Worm (Caenorhabditis elegans): Measurements from ENCODE around the gene F18C5.10.

F18C5.10 gene

DNA sequence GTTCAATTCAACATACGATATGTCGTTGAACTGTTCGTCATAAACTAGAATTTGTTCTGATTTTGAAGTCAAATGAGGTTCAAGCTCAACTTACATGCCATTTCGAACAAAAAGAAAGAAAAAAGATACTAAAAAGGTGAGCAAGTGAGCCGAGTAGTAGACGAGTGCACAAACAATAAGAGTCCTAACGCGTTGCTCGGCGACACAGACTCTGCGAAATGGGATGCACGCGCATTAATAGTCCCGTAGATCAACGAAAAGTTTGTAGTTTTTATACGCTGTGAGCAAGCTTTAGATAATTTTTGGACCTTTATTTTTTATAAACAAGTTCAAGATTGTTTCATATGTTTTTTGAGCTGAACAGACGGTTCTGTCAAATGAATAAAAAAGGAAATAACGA is 32.6 kb downstream of the F18C5.10 start, which contains the start of gene C56E6.4:
Gene C56E6.4 (minus strand): TSS at position 101 of the 400 bp plus-strand sequence.
- TF ChIP-seq flt-1 (GFP tag; IDR thresholded peaks at IDR 0.05) = no peak
- TF ChIP-seq cog-1 (tag; optimal IDR thresholded peaks at IDR 0.05) = no peak
- TF ChIP-seq ztf-23 (GFP tag; IDR thresholded peaks at IDR 0.05) = no peak
- no peak for TF ChIP-seq tab-1 (GFP tag; IDR thresholded peaks at IDR 0.05)
- no peak for TF ChIP-seq ztf-29 (GFP tag; IDR thresholded peaks at IDR 0.05)
- no peak for TF ChIP-seq med-1 (GFP tag; optimal IDR thresholded peaks at IDR 0.05; ENCODE audit: insufficient read depth)
- no peak for TF ChIP-seq klf-2 (GFP tag; conservative IDR thresholded peaks at IDR 0.05)
- no peak for TF ChIP-seq ref-1 (GFP tag; conservative IDR thresholded peaks at IDR 0.05)
- no peak for TF ChIP-seq T22C8.4 (GFP tag; IDR thresholded peaks at IDR 0.05)

- TF ChIP-seq klf-2 (GFP tag; conservative IDR thresholded peaks at IDR 0.05) (no peak), tab-1 (GFP tag; IDR thresholded peaks at IDR 0.05) (no peak), ztf-23 (GFP tag; IDR thresholded peaks at IDR 0.05) (no peak)
Measured at ce11 chrII:6526136-6526684, 35.0 kb downstream of the F18C5.10 start.

DNA sequence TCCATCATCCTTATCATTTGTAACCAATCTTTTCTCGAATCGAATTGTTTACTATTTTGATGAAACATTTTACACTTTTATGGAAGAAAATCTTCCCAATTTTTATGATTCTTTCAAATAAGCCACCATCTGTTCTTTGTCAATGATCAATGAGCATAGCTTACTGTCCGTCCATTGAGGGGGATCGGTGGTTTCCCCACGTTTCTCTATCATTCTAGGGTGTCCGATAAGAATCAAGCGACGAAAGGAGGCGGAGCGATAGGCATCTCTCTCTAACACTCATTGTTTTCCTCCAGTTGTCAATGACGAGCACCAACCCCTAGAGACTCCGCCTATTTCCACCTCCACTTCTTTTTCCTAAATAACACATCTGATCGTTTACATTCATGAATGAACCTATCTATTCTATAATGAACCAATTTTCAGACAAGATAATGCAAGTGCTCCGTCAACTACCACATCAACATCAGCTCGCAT is 36.7 kb downstream of the F18C5.10 start, which contains the start of gene C56E6.2:
Gene C56E6.2 (plus strand): TSS at position 427 of the 477 bp plus-strand sequence.
- TF ChIP-seq flt-1 (GFP tag; IDR thresholded peaks at IDR 0.05) (no peak), cog-1 (tag; optimal IDR thresholded peaks at IDR 0.05) (no peak), T22C8.4 (GFP tag; IDR thresholded peaks at IDR 0.05) (no peak)

DNA sequence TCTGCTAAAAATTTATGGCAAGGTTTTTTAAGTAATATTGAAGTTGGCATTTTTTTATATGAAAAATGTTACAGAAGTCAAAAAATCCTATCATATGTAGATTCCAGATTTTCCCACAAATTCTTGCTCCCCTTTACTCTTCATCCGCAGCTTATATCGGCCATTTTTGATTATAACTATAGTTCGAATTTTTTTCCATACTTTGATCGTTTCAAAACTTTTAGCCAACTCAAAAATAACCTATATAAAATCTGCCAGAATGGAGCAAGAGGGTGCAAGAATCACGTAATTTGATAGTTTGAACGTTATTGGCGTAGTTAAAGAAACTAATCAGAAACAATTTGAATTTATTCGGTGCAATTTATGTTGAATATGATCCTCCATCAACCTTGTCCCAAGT is 37.3 kb downstream of the F18C5.10 start:
- no peak for TF ChIP-seq klf-2 (GFP tag; conservative IDR thresholded peaks at IDR 0.05)
- no peak for TF ChIP-seq med-1 (GFP tag; optimal IDR thresholded peaks at IDR 0.05; ENCODE audit: insufficient read depth)
- no peak for TF ChIP-seq ztf-29 (GFP tag; IDR thresholded peaks at IDR 0.05)
- no peak for TF ChIP-seq cog-1 (tag; optimal IDR thresholded peaks at IDR 0.05)
- no peak for TF ChIP-seq flt-1 (GFP tag; IDR thresholded peaks at IDR 0.05)
- no peak for TF ChIP-seq ztf-23 (GFP tag; IDR thresholded peaks at IDR 0.05)
- TF ChIP-seq ref-1 (GFP tag; conservative IDR thresholded peaks at IDR 0.05) = no peak
- TF ChIP-seq T22C8.4 (GFP tag; IDR thresholded peaks at IDR 0.05) = no peak
- TF ChIP-seq tab-1 (GFP tag; IDR thresholded peaks at IDR 0.05) = no peak

DNA sequence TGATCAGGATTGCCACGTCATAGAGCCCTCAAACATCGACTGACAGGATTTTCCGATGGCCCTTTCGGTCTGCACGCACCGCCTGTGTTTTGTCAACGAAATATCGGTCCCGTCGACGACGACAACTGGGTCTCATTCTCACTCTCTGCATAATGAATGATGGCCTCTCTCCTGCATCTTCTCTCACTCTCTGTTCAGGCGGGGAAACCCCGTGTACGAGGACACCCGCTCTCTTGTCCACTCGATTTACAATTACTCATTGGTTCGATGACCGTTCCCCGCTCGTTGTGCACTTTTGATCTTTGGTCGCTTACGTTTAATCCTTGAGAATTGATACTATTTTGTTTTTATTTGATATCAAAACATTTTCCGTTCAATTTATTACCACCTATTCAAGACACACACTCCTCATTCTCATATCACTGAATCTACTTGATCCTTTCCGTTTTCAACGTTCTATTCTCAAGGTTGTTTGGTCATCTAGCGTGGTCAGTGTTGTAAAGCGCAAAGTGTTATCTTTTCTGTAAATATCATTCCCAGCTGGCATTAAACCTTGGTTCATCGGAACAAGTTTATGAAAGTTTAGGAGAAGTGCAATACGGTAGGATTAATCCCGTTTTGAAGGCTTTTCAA is 38.5 kb downstream of the F18C5.10 start:
- TF ChIP-seq ref-1 (GFP tag; conservative IDR thresholded peaks at IDR 0.05) (no peak), tab-1 (GFP tag; IDR thresholded peaks at IDR 0.05) (0 out of 2 replicates have a peak, but pooled peaks have one; percentile 47), klf-2 (GFP tag; conservative IDR thresholded peaks at IDR 0.05) (no peak), med-1 (GFP tag; optimal IDR thresholded peaks at IDR 0.05; ENCODE audit: insufficient read depth) (no peak), T22C8.4 (GFP tag; IDR thresholded peaks at IDR 0.05) (no peak), ztf-29 (GFP tag; IDR thresholded peaks at IDR 0.05) (no peak), ztf-23 (GFP tag; IDR thresholded peaks at IDR 0.05) (0 out of 2 replicates have a peak, but pooled peaks have one; percentile 69), cog-1 (tag; optimal IDR thresholded peaks at IDR 0.05) (peak; percentile 51), flt-1 (GFP tag; IDR thresholded peaks at IDR 0.05) (peak; percentile 70)

DNA sequence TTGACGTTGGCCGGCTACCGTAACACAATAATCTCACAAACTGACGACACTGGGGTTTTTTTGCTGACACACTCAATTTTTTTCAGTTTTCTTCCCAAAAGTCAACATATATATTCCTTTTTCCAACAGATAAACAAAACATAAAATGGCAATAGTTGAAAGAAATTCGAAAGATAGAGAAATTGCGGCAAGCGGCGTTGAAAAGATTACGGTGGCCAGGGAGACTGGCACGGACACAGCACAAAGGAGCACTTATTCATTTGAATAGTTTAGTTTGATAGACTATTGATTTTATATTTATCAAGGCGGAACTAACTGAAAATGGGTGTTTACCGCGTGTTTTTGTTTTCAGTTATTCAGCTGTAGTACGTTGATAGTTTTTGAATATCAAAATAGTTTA is 39.9 kb downstream of the F18C5.10 start, which contains the start of gene toe-2:
Gene toe-2 (minus strand): TSS at position 70 of the 400 bp plus-strand sequence.
- no peak for TF ChIP-seq med-1 (GFP tag; optimal IDR thresholded peaks at IDR 0.05; ENCODE audit: insufficient read depth)
- TF ChIP-seq cog-1 (tag; optimal IDR thresholded peaks at IDR 0.05) = no peak
- no peak for TF ChIP-seq ztf-29 (GFP tag; IDR thresholded peaks at IDR 0.05)
- TF ChIP-seq klf-2 (GFP tag; conservative IDR thresholded peaks at IDR 0.05) = no peak
- TF ChIP-seq tab-1 (GFP tag; IDR thresholded peaks at IDR 0.05) = no peak
- TF ChIP-seq T22C8.4 (GFP tag; IDR thresholded peaks at IDR 0.05) = no peak
- TF ChIP-seq flt-1 (GFP tag; IDR thresholded peaks at IDR 0.05) = no peak
- no peak for TF ChIP-seq ztf-23 (GFP tag; IDR thresholded peaks at IDR 0.05)
- TF ChIP-seq ref-1 (GFP tag; conservative IDR thresholded peaks at IDR 0.05) = no peak

ce11 chrII:6520103-6520502 is 41.1 kb downstream of the F18C5.10 start:
- no peak for TF ChIP-seq ztf-23 (GFP tag; IDR thresholded peaks at IDR 0.05)
- TF ChIP-seq tab-1 (GFP tag; IDR thresholded peaks at IDR 0.05) = no peak
- no peak for TF ChIP-seq T22C8.4 (GFP tag; IDR thresholded peaks at IDR 0.05)
- TF ChIP-seq flt-1 (GFP tag; IDR thresholded peaks at IDR 0.05) = no peak
- TF ChIP-seq klf-2 (GFP tag; conservative IDR thresholded peaks at IDR 0.05) = no peak
- TF ChIP-seq med-1 (GFP tag; optimal IDR thresholded peaks at IDR 0.05; ENCODE audit: insufficient read depth) = no peak
- TF ChIP-seq ztf-29 (GFP tag; IDR thresholded peaks at IDR 0.05) = no peak
- TF ChIP-seq cog-1 (tag; optimal IDR thresholded peaks at IDR 0.05) = no peak
- no peak for TF ChIP-seq ref-1 (GFP tag; conservative IDR thresholded peaks at IDR 0.05)

DNA sequence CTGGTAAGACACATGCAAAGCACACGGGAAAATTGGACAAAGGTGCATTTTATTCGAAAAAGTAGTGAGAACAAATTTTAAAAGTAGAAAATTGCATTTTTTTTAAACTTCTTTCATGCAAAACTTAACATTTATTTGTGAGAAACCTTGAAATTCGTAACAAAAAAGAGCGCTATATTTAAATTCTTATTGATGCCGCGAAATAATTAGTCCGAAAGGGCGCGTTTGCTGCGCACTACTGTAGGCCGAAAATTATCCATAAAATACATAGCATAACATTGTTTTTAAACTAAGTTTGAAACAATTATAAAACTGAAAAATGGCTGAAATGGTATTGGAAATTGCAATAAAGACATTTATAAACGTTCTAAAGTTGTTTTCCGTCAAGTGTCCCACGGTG is 41.5 kb downstream of the F18C5.10 start:
- TF ChIP-seq T22C8.4 (GFP tag; IDR thresholded peaks at IDR 0.05) = no peak
- no peak for TF ChIP-seq med-1 (GFP tag; optimal IDR thresholded peaks at IDR 0.05; ENCODE audit: insufficient read depth)
- TF ChIP-seq cog-1 (tag; optimal IDR thresholded peaks at IDR 0.05) = no peak
- no peak for TF ChIP-seq tab-1 (GFP tag; IDR thresholded peaks at IDR 0.05)
- TF ChIP-seq ref-1 (GFP tag; conservative IDR thresholded peaks at IDR 0.05) = no peak
- TF ChIP-seq klf-2 (GFP tag; conservative IDR thresholded peaks at IDR 0.05) = no peak
- TF ChIP-seq ztf-29 (GFP tag; IDR thresholded peaks at IDR 0.05) = no peak
- no peak for TF ChIP-seq ztf-23 (GFP tag; IDR thresholded peaks at IDR 0.05)
- no peak for TF ChIP-seq flt-1 (GFP tag; IDR thresholded peaks at IDR 0.05)

DNA sequence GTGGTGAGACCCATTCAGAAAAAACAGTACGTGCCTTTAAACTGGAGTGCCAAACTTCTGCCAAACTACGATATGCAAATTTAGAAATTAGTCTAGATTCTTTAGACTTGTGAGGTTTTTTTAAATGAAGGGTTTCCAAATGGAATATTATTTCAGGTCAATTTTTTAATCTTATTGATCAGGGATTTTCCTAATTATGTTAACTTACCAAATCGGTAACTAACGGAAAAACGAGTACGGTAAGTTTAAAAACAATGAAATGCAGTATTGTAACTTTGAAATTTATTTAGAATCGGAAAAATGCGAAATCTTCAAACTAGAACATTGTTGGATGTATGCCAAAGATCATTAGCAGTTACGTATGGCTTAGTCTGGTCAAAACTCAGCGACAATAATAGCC is 45.0 kb downstream of the F18C5.10 start, which contains the start of gene C56E6.7:
Gene C56E6.7 (plus strand): TSS at position 301 of the 400 bp plus-strand sequence.
- no peak for TF ChIP-seq T22C8.4 (GFP tag; IDR thresholded peaks at IDR 0.05)
- TF ChIP-seq flt-1 (GFP tag; IDR thresholded peaks at IDR 0.05) = no peak
- no peak for TF ChIP-seq med-1 (GFP tag; optimal IDR thresholded peaks at IDR 0.05; ENCODE audit: insufficient read depth)
- no peak for TF ChIP-seq klf-2 (GFP tag; conservative IDR thresholded peaks at IDR 0.05)
- no peak for TF ChIP-seq cog-1 (tag; optimal IDR thresholded peaks at IDR 0.05)
- no peak for TF ChIP-seq ztf-23 (GFP tag; IDR thresholded peaks at IDR 0.05)
- no peak for TF ChIP-seq ztf-29 (GFP tag; IDR thresholded peaks at IDR 0.05)
- no peak for TF ChIP-seq tab-1 (GFP tag; IDR thresholded peaks at IDR 0.05)
